Worm (Caenorhabditis elegans) whole organism, young adult: ENCODE results near the gene npp-3.

ENCODE experiments used
- B0019.2 ChIP-seq: fragments of 200-800 bp; sonication (Bioruptor generic); conservative IDR thresholded peaks from 2 replicates; pipeline ENCODE4 v1.3.6; 2022; ENCODE audit warnings: missing genetic modification reagents, missing genetic modification characterization, missing compliant biosample characterization
- D2030.7 ChIP-seq: fragments of 200-800 bp; sonication (Bioruptor generic); IDR thresholded peaks from 2 replicates; pipeline ENCODE4 v1.3.6; 2022; ENCODE audit warnings: missing genetic modification reagents, missing genetic modification characterization, missing compliant biosample characterization
- F33H1.4 ChIP-seq: fragments of 200-800 bp; sonication (Bioruptor generic); IDR thresholded peaks from 2 replicates; pipeline ENCODE4 v1.3.6; 2022; ENCODE audit warnings: missing genetic modification reagents, missing genetic modification characterization, missing compliant biosample characterization
- F37B4.10 ChIP-seq: fragments of 200-800 bp; sonication (Bioruptor generic); IDR thresholded peaks from 2 replicates; pipeline ENCODE4 v1.3.6; 2022; ENCODE audit warnings: missing genetic modification characterization, missing compliant biosample characterization
- F39B2.1 ChIP-seq: fragments of 200-800 bp; sonication (Bioruptor generic); IDR thresholded peaks from 2 replicates; pipeline ENCODE4 v1.3.6; 2022; ENCODE audit warnings: missing genetic modification reagents, missing genetic modification characterization, missing compliant biosample characterization
- F49E8.2 ChIP-seq: sonication (generic microtip); optimal IDR thresholded peaks from 3 replicates; lab custom pipeline; 2017; ENCODE audit warnings: missing genetic modification characterization, mild to moderate bottlenecking, missing compliant biosample characterization, antibody characterized with exemption, moderate library complexity; ENCODE audit not compliant: insufficient read depth
- F52B5.7 ChIP-seq: sonication (generic microtip); optimal IDR thresholded peaks from 2 replicates; lab custom pipeline; 2016; ENCODE audit warnings: mild to moderate bottlenecking, missing genetic modification characterization, missing compliant biosample characterization
- F55B11.4 ChIP-seq: sonication (generic microtip); optimal IDR thresholded peaks from 2 replicates; lab custom pipeline; 2016; ENCODE audit warnings: missing compliant biosample characterization, missing genetic modification characterization, borderline replicate concordance; ENCODE audit not compliant: insufficient read depth
- K12H6.12 ChIP-seq: fragments of 200-800 bp; sonication (Bioruptor generic); optimal IDR thresholded peaks from 2 replicates; lab custom pipeline; 2018; ENCODE audit warnings: mild to moderate bottlenecking, missing genetic modification characterization, missing compliant biosample characterization
- T07F8.4 ChIP-seq: sonication (generic microtip); optimal IDR thresholded peaks from 2 replicates; lab custom pipeline; 2016; ENCODE audit warnings: mild to moderate bottlenecking, missing genetic modification characterization, moderate library complexity, missing compliant biosample characterization
- Y56A3A.18 ChIP-seq: fragments of 200-800 bp; sonication (Bioruptor generic); IDR thresholded peaks from 2 replicates; pipeline ENCODE4 v1.3.6; 2022; ENCODE audit warnings: missing genetic modification reagents, missing genetic modification characterization, missing compliant biosample characterization
- Y95B8A.8 ChIP-seq: fragments of 200-800 bp; sonication (Bioruptor generic); IDR thresholded peaks from 2 replicates; pipeline ENCODE4 v1.3.6; 2022; ENCODE audit warnings: missing genetic modification reagents, missing genetic modification characterization, missing compliant biosample characterization
- atf-7 ChIP-seq: sonication (generic microtip); optimal IDR thresholded peaks from 2 replicates; lab custom pipeline; 2017; ENCODE audit warnings: mild to moderate bottlenecking, missing genetic modification characterization, missing compliant biosample characterization
- athp-1 ChIP-seq: sonication (generic microtip); optimal IDR thresholded peaks from 2 replicates; lab custom pipeline; 2017; ENCODE audit warnings: mild to moderate bottlenecking, missing genetic modification characterization, missing compliant biosample characterization
- bed-2 ChIP-seq: fragments of 200-800 bp; sonication (Bioruptor generic); IDR thresholded peaks from 2 replicates; pipeline ENCODE4 v1.3.6; 2022; ENCODE audit warnings: missing genetic modification reagents, missing genetic modification characterization, missing compliant biosample characterization
- ccch-3 ChIP-seq: fragments of 200-800 bp; sonication (Bioruptor generic); optimal IDR thresholded peaks from 2 replicates; lab custom pipeline; 2018; ENCODE audit warnings: mild to moderate bottlenecking, missing genetic modification characterization, missing compliant biosample characterization
- cebp-1 ChIP-seq, 2 experiments: fragments of 200-800 bp in 1 of 2; sonication (Bioruptor generic) in 1 of 2; sonication (generic microtip) in 1 of 2; IDR thresholded peaks in 1 of 2; optimal IDR thresholded peaks in 1 of 2; 2 replicates each; pipeline versions ENCODE4 v1.3.6 to Lab custom; 2017 to 2022; ENCODE audit warnings: missing compliant biosample characterization in 2 of 2, missing genetic modification characterization in 2 of 2, mild to moderate bottlenecking in 1 of 2, missing genetic modification reagents in 1 of 2, moderate library complexity in 1 of 2
- cebp-2 ChIP-seq: fragments of 200-800 bp; sonication (Bioruptor generic); IDR thresholded peaks from 2 replicates; pipeline ENCODE4 v1.3.6; 2022; ENCODE audit warnings: missing genetic modification characterization, missing compliant biosample characterization
- ceh-91 ChIP-seq: fragments of 200-800 bp; sonication (Bioruptor generic); IDR thresholded peaks from 2 replicates; pipeline ENCODE4 v1.3.6; 2022; ENCODE audit warnings: missing genetic modification reagents, missing genetic modification characterization, missing compliant biosample characterization
- chd-7 ChIP-seq: sonication (generic microtip); optimal IDR thresholded peaks from 2 replicates; lab custom pipeline; 2016; ENCODE audit warnings: mild to moderate bottlenecking, missing genetic modification characterization, moderate library complexity, missing compliant biosample characterization
- dox-1 ChIP-seq: fragments of 200-800 bp; sonication (Bioruptor generic); IDR thresholded peaks from 2 replicates; pipeline ENCODE4 v1.3.6; 2022; ENCODE audit warnings: missing genetic modification reagents, missing genetic modification characterization, missing compliant biosample characterization
- efl-1 ChIP-seq: fragments of 150-350 bp; optimal IDR thresholded peaks from 2 replicates; lab custom pipeline; 2014; ENCODE audit warnings: missing biosample characterization, missing genetic modification reagents, missing genetic modification characterization
- egl-44 ChIP-seq: fragments of 200-800 bp; sonication (Bioruptor generic); IDR thresholded peaks from 2 replicates; pipeline ENCODE4 v1.3.6; 2022; ENCODE audit warnings: missing genetic modification reagents, missing genetic modification characterization, missing compliant biosample characterization
- him-1 ChIP-seq: sonication (generic microtip); optimal IDR thresholded peaks from 2 replicates; lab custom pipeline; 2016; ENCODE audit warnings: missing genotype, missing genetic modification reagents, missing genetic modification characterization, missing compliant biosample characterization
- hmg-1.2 ChIP-seq: fragments of 200-800 bp; sonication (Bioruptor generic); IDR thresholded peaks from 2 replicates; pipeline ENCODE4 v1.3.6; 2022; ENCODE audit warnings: missing genetic modification reagents, missing genetic modification characterization, missing compliant biosample characterization
- hrde-1 ChIP-seq: sonication (generic microtip); optimal IDR thresholded peaks from 2 replicates; lab custom pipeline; 2016; ENCODE audit warnings: missing genetic modification characterization, mild to moderate bottlenecking, missing compliant biosample characterization, moderate library complexity, missing genotype, missing genetic modification reagents, borderline replicate concordance
- let-526 ChIP-seq: fragments of 200-800 bp; sonication (Bioruptor generic); IDR thresholded peaks from 2 replicates; pipeline ENCODE4 v1.3.6; 2022; ENCODE audit warnings: missing genetic modification reagents, missing genetic modification characterization, missing compliant biosample characterization
- lin-26 ChIP-seq: fragments of 200-800 bp; sonication (Bioruptor generic); IDR thresholded peaks from 2 replicates; pipeline ENCODE4 v1.3.6; 2022; ENCODE audit warnings: missing genetic modification reagents, missing genetic modification characterization, missing compliant biosample characterization
- lin-54 ChIP-seq: fragments of 200-800 bp; sonication (Bioruptor generic); optimal IDR thresholded peaks from 2 replicates; lab custom pipeline; 2018; ENCODE audit warnings: mild to moderate bottlenecking, missing genetic modification characterization, missing compliant biosample characterization
- lsl-1 ChIP-seq: fragments of 200-800 bp; sonication (Bioruptor generic); optimal IDR thresholded peaks from 2 replicates; lab custom pipeline; 2018; ENCODE audit warnings: mild to moderate bottlenecking, missing genetic modification characterization, moderate library complexity, missing compliant biosample characterization
- madf-3 ChIP-seq: fragments of 200-800 bp; sonication (Bioruptor generic); IDR thresholded peaks from 2 replicates; pipeline ENCODE4 v1.3.6; 2022; ENCODE audit warnings: missing genetic modification reagents, missing genetic modification characterization, missing compliant biosample characterization
- madf-6 ChIP-seq: fragments of 200-800 bp; sonication (Bioruptor generic); IDR thresholded peaks from 2 replicates; pipeline ENCODE4 v1.3.6; 2022; ENCODE audit warnings: missing genetic modification reagents, missing genetic modification characterization, missing compliant biosample characterization
- madf-8 ChIP-seq: fragments of 200-800 bp; sonication (Bioruptor generic); conservative IDR thresholded peaks from 2 replicates; pipeline ENCODE4 v1.3.6; 2022; ENCODE audit warnings: missing genetic modification reagents, missing genetic modification characterization, missing compliant biosample characterization
- mcd-1 ChIP-seq: fragments of 200-800 bp; sonication (Bioruptor generic); IDR thresholded peaks from 2 replicates; pipeline ENCODE4 v1.3.6; 2022; ENCODE audit warnings: missing genetic modification reagents, missing genetic modification characterization, missing compliant biosample characterization
- nfyb-1 ChIP-seq: fragments of 200-800 bp; sonication (Bioruptor generic); IDR thresholded peaks from 2 replicates; pipeline ENCODE4 v1.3.6; 2022; ENCODE audit warnings: missing genetic modification reagents, missing genetic modification characterization, missing compliant biosample characterization
- rcor-1 ChIP-seq: fragments of 200-800 bp; sonication (Bioruptor generic); IDR thresholded peaks from 2 replicates; pipeline ENCODE4 v1.3.6; 2022; ENCODE audit warnings: missing genetic modification reagents, missing genetic modification characterization, missing compliant biosample characterization
- rec-8 ChIP-seq, 2 experiments: sonication (generic microtip); optimal IDR thresholded peaks; 2 replicates each; lab custom pipeline; 2016; ENCODE audit warnings: mild to moderate bottlenecking in 2 of 2, missing genetic modification characterization in 2 of 2, missing genetic modification reagents in 2 of 2, missing genotype in 2 of 2, missing biosample characterization in 1 of 2, missing compliant biosample characterization in 1 of 2, moderate library complexity in 1 of 2
- snpc-1.3 ChIP-seq: sonication (generic microtip); optimal IDR thresholded peaks from 2 replicates; lab custom pipeline; 2017; ENCODE audit warnings: missing genetic modification characterization, mild to moderate bottlenecking, missing compliant biosample characterization, antibody characterized with exemption, moderate library complexity, missing genotype, missing genetic modification reagents; ENCODE audit not compliant: insufficient read depth
- tlf-1 ChIP-seq: fragments of 200-800 bp; sonication (Bioruptor generic); optimal IDR thresholded peaks from 2 replicates; lab custom pipeline; 2018; ENCODE audit warnings: mild to moderate bottlenecking, missing genetic modification characterization, missing compliant biosample characterization
- unc-130 ChIP-seq: sonication (generic microtip); optimal IDR thresholded peaks from 2 replicates; lab custom pipeline; 2016; ENCODE audit warnings: missing genetic modification reagents, missing genetic modification characterization, missing compliant biosample characterization
- xnd-1 ChIP-seq: sonication (generic microtip); optimal IDR thresholded peaks from 2 replicates; lab custom pipeline; 2016; ENCODE audit warnings: missing genotype, missing genetic modification reagents, missing genetic modification characterization, missing compliant biosample characterization
- zim-3 ChIP-seq: sonication (generic microtip); optimal IDR thresholded peaks from 2 replicates; lab custom pipeline; 2017; ENCODE audit warnings: mild to moderate bottlenecking, missing genetic modification characterization, moderate library complexity, missing compliant biosample characterization
- ztf-18 ChIP-seq: sonication (generic microtip); optimal IDR thresholded peaks from 2 replicates; lab custom pipeline; 2016; ENCODE audit warnings: missing genotype, mild to moderate bottlenecking, missing genetic modification characterization, missing compliant biosample characterization
- ztf-25 ChIP-seq: fragments of 200-800 bp; sonication (Bioruptor generic); IDR thresholded peaks from 2 replicates; pipeline ENCODE4 v1.3.6; 2022; ENCODE audit warnings: missing genetic modification reagents, missing genetic modification characterization, missing compliant biosample characterization
- ztf-28 ChIP-seq: fragments of 200-800 bp; sonication (Bioruptor generic); IDR thresholded peaks from 2 replicates; pipeline ENCODE4 v1.3.6; 2022; ENCODE audit warnings: missing genetic modification reagents, missing genetic modification characterization, missing compliant biosample characterization

Gene npp-3

ce11 chrII:11865644-11866043 lies 8.9 kb downstream of the npp-3 start, which contains the start of gene K12D12.4:
K12D12.4 (minus strand) TSS chrII:11865744.
- TF ChIP-seq ccch-3 (GFP tag; lab: Kevin White, UChicago) (no peak), tlf-1 (GFP tag; lab: Kevin White, UChicago) (no peak), let-526 (GFP tag; lab: Robert Waterston, UW) (no peak), zim-3 (tag; lab: Kevin White, UChicago) (no peak), F55B11.4 (tag; lab: Kevin White, UChicago) (no peak), F52B5.7 (tag; lab: Kevin White, UChicago) (no peak)

ce11 chrII:11860623-11861079 lies 13.9 kb downstream of the npp-3 start, which contains the start of gene K12D12.5:
K12D12.5 (plus strand) TSS chrII:11861029.
- TF ChIP-seq rec-8 (tag; optimal IDR thresholded peaks at IDR 0.05; lab: Kevin White, UChicago) (peak in 1 of 2 experiments; percentile 41), atf-7 (no peak), snpc-1.3 (tag; lab: Kevin White, UChicago) (peak; percentile 1), cebp-2 (GFP tag; lab: Robert Waterston, UW) (0 out of 2 replicates have a peak, but pooled peaks have one; percentile 17), chd-7 (tag; lab: Kevin White, UChicago) (no peak), rcor-1 (0 out of 2 replicates have a peak, but pooled peaks have one; percentile 24), madf-8 (peak; percentile 62), ztf-28 (GFP tag; lab: Robert Waterston, UW) (0 out of 2 replicates have a peak, but pooled peaks have one; percentile 65), lin-54 (GFP tag; lab: Kevin White, UChicago) (peak; percentile 56), efl-1 (GFP tag; lab: Kevin White, UChicago) (peak; percentile 60), unc-130 (GFP tag; lab: Kevin White, UChicago) (peak; percentile 64), lin-26 (GFP tag; lab: Robert Waterston, UW) (no peak), mcd-1 (GFP tag; lab: Robert Waterston, UW) (0 out of 2 replicates have a peak, but pooled peaks have one; percentile 27), F33H1.4 (GFP tag; lab: Robert Waterston, UW) (peak; percentile 64; the same call in 1 of the 2 replicates), nfyb-1 (no peak), hmg-1.2 (GFP tag; lab: Robert Waterston, UW) (no peak), lsl-1 (GFP tag; lab: Kevin White, UChicago) (peak; percentile 92), ztf-25 (peak; percentile 66; the same call in 1 of the 2 replicates), madf-3 (GFP tag; lab: Robert Waterston, UW) (0 out of 2 replicates have a peak, but pooled peaks have one; percentile 30), D2030.7 (GFP tag; lab: Robert Waterston, UW) (peak; percentile 54), cebp-1 (GFP tag; IDR thresholded peaks at IDR 0.05; lab: Robert Waterston, UW) (peak; percentile 23; the same call in 1 of the 2 replicates), cebp-1 (tag; optimal IDR thresholded peaks at IDR 0.05; lab: Kevin White, UChicago) (no peak), Y56A3A.18 (GFP tag; lab: Robert Waterston, UW) (no peak), xnd-1 (tag; lab: Kevin White, UChicago) (peak; percentile 64), athp-1 (peak; percentile 97), T07F8.4 (tag; lab: Kevin White, UChicago) (no peak), ztf-18 (peak; percentile 29), him-1 (tag; lab: Kevin White, UChicago) (peak; percentile 72), F49E8.2 (tag; lab: Kevin White, UChicago) (peak; percentile 40), B0019.2 (GFP tag; lab: Robert Waterston, UW) (peak; percentile 35; the same call in 1 of the 2 replicates), Y95B8A.8 (GFP tag; lab: Robert Waterston, UW) (no peak), K12H6.12 (tag; lab: Kevin White, UChicago) (no peak), bed-2 (peak; percentile 67), hrde-1 (tag; lab: Kevin White, UChicago) (peak; percentile 56), F37B4.10 (GFP tag; lab: Robert Waterston, UW) (no peak), madf-6 (GFP tag; lab: Robert Waterston, UW) (peak; percentile 80), ceh-91 (GFP tag; lab: Robert Waterston, UW) (0 out of 2 replicates have a peak, but pooled peaks have one; percentile 56), F39B2.1 (no peak), egl-44 (GFP tag; lab: Robert Waterston, UW) (no peak), dox-1 (GFP tag; lab: Robert Waterston, UW) (peak; percentile 61)
